1 fruit fly cellular context compared by ENCODE assay signal in the genomic region with DNA sequence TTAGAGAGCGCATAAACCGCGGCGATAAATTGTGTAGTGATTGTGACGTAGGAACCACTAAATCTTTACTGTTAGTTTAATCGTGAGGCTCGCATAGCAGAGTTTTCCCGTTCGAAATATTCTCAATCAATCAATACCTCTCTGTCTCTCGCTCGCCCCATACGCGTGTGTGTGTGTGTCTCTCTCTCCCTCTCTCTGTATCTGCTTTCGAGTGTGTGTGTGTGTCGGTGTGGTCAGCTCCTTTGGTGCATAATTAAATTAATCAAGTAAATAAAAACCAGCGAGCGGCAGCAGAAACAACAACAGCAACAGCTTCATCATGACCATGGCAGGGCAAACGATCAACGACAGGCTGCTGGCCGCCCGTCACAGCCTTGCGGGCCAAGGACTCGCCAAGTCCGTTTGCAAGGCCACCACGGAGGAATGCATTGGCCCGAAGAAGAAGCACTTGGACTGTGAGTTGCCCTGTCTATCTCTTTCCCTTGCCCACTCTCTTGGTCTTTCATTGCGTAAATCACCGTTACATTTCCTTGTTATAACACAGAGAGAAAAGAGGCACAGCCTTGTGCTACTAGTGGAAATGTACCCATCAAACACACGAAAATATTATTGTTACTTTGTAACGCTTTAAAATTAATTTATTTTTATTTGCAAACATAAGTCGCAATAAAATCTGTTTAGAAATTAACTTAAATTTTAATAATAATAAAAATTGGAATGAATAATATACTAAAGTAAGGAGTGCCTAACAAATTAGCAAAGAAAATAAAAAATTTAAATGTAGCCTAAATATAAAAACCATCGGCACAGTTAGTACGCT.
TF ChIP-seq lines count a peak whose summit lies in the region.

No protein-coding gene starts in this region.

TF ChIP-seq in whole organism, embryonic, 481 proteins besides CTCF, POLR2A, EP300 and RAD21 (continued from another document):
- TF ChIP-seq ftz-f1 (GFP tag; optimal IDR thresholded peaks at IDR 0.05; lab: Kevin White, UChicago) (peak; percentile 65), CG4617 (GFP tag; optimal IDR thresholded peaks at IDR 0.05; lab: Kevin White, UChicago; ENCODE audit: borderline replicate concordance) (peak; percentile 78), CG17829 (tag; optimal IDR thresholded peaks at IDR 0.05; lab: Kevin White, UChicago) (peak; percentile 14), cg (GFP tag; optimal IDR thresholded peaks at IDR 0.05; lab: Kevin White, UChicago) (peak; percentile 96), nom (GFP tag; optimal IDR thresholded peaks at IDR 0.05; lab: Kevin White, UChicago) (peak; percentile 42), Sry-δ (GFP tag; optimal IDR thresholded peaks at IDR 0.05; lab: Kevin White, UChicago) (peak; percentile 7), Scr (GFP tag; IDR thresholded peaks at IDR 0.05; lab: Robert Waterston, UW; ENCODE audit: partially characterized antibody) (0 out of 2 replicates have a peak, but pooled peaks have one; percentile 10), CG10462 (GFP tag; optimal IDR thresholded peaks at IDR 0.05; lab: Kevin White, UChicago) (peak; percentile 23), Med (GFP tag; lab: Kevin White, UChicago) (peak; percentile 19), onecut (GFP tag; IDR thresholded peaks at IDR 0.05; lab: Robert Waterston, UW) (peak; percentile 89), kni (GFP tag; optimal IDR thresholded peaks at IDR 0.05; lab: Kevin White, UChicago) (peak; percentile 5), lola (GFP tag; optimal IDR thresholded peaks at IDR 0.05; lab: Kevin White, UChicago) (peak in 1 of 3 experiments; percentile 32), CG9727 (GFP tag; optimal IDR thresholded peaks at IDR 0.05; lab: Kevin White, UChicago) (no peak), CG4730 (GFP tag; IDR thresholded peaks at IDR 0.05; lab: Robert Waterston, UW) (no peak), CG17328 (GFP tag; IDR thresholded peaks at IDR 0.05; lab: Robert Waterston, UW) (no peak), Gsc (GFP tag; IDR thresholded peaks at IDR 0.05; lab: Robert Waterston, UW) (no peak), CG16863 (GFP tag; optimal IDR thresholded peaks at IDR 0.05; lab: Kevin White, UChicago) (no peak), gsb (GFP tag; IDR thresholded peaks at IDR 0.05; lab: Robert Waterston, UW) (no peak), CG4820 (GFP tag; optimal IDR thresholded peaks at IDR 0.05; lab: Kevin White, UChicago) (no peak), chinmo (GFP tag; IDR thresholded peaks at IDR 0.05; lab: Robert Waterston, UW; ENCODE audit: partially characterized antibody) (0 out of 4 replicates have a peak, but pooled peaks have one; percentile 52), sens (GFP tag; lab: Kevin White, UChicago) (peak; percentile 11)
